Worm (Caenorhabditis elegans) whole organism, L3 larva: ENCODE data around the gene H20E11.1.

Source experiments
- ZK546.5 ChIP-seq: sonication (generic microtip); optimal IDR thresholded peaks from 2 replicates; lab custom pipeline; 2017; ENCODE audit warnings: missing biosample characterization, missing genetic modification characterization
- ceh-16 ChIP-seq: sonication (generic microtip); optimal IDR thresholded peaks from 2 replicates; lab custom pipeline; 2017; ENCODE audit warnings: missing biosample characterization, missing genetic modification characterization
- ceh-28 ChIP-seq: fragments of 150-350 bp; optimal IDR thresholded peaks from 2 replicates; lab custom pipeline; 2014; ENCODE audit warnings: missing biosample characterization, missing genetic modification reagents, missing genetic modification characterization
- ceh-9 ChIP-seq: sonication (generic microtip); optimal IDR thresholded peaks from 2 replicates; lab custom pipeline; 2018; ENCODE audit warnings: missing biosample characterization, missing genetic modification characterization
- daf-12 ChIP-seq: fragments of 150-350 bp; optimal IDR thresholded peaks from 2 replicates; lab custom pipeline; 2014; ENCODE audit warnings: missing biosample characterization, missing genetic modification reagents, missing genetic modification characterization
- egl-27 ChIP-seq: sonication (generic microtip); optimal IDR thresholded peaks from 4 replicates; lab custom pipeline; 2017; ENCODE audit warnings: missing biosample characterization, missing genetic modification reagents, missing genetic modification characterization
- elt-1 ChIP-seq: fragments of 150-350 bp; optimal IDR thresholded peaks from 2 replicates; lab custom pipeline; 2014; ENCODE audit warnings: missing biosample characterization, missing genetic modification characterization
- elt-2 ChIP-seq: sonication (generic microtip); optimal IDR thresholded peaks from 2 replicates; lab custom pipeline; 2016; ENCODE audit warnings: missing genetic modification reagents, mild to moderate bottlenecking, missing genetic modification characterization, missing compliant biosample characterization
- elt-3 ChIP-seq, 3 experiments: fragments of 150-350 bp in 1 of 3; sonication (generic microtip) in 2 of 3; optimal IDR thresholded peaks; 2 replicates in 2 of 3; 4 replicates in 1 of 3; lab custom pipeline; 2014 to 2017; ENCODE audit warnings: missing biosample characterization in 3 of 3, missing genetic modification characterization in 3 of 3
- fkh-10 ChIP-seq: sonication (generic microtip); optimal IDR thresholded peaks from 2 replicates; lab custom pipeline; 2017; ENCODE audit warnings: missing biosample characterization, missing genetic modification reagents, missing genetic modification characterization
- fos-1 ChIP-seq: fragments of 150-350 bp; optimal IDR thresholded peaks from 2 replicates; lab custom pipeline; 2014; ENCODE audit warnings: missing biosample characterization, missing genetic modification characterization
- hmg-11 ChIP-seq: sonication (generic microtip); optimal IDR thresholded peaks from 2 replicates; lab custom pipeline; 2016; ENCODE audit warnings: missing genetic modification characterization, missing compliant biosample characterization
- jun-1 ChIP-seq: fragments of 150-350 bp; optimal IDR thresholded peaks from 2 replicates; lab custom pipeline; 2014; ENCODE audit warnings: missing biosample characterization, missing genetic modification reagents, missing genetic modification characterization
- lin-15B ChIP-seq: fragments of 150-350 bp; optimal IDR thresholded peaks from 2 replicates; lab custom pipeline; 2014; ENCODE audit warnings: missing biosample characterization, missing genetic modification characterization
- lin-39 ChIP-seq: fragments of 150-350 bp; optimal IDR thresholded peaks from 2 replicates; lab custom pipeline; 2018; ENCODE audit warnings: missing biosample characterization, missing genetic modification reagents, missing genetic modification characterization
- mml-1 ChIP-seq: fragments of 150-350 bp; sonication (generic microtip); optimal IDR thresholded peaks from 3 replicates; lab custom pipeline; 2014; ENCODE audit warnings: missing biosample characterization, missing genetic modification characterization
- nfya-1 ChIP-seq: sonication (generic microtip); optimal IDR thresholded peaks from 2 replicates; lab custom pipeline; 2017; ENCODE audit warnings: missing genetic modification characterization, mild to moderate bottlenecking, missing compliant biosample characterization, antibody characterized with exemption, moderate library complexity; ENCODE audit not compliant: insufficient read depth
- nhr-11 ChIP-seq: fragments of 150-350 bp; optimal IDR thresholded peaks from 2 replicates; lab custom pipeline; 2014; ENCODE audit warnings: missing biosample characterization, missing genetic modification characterization
- nhr-12 ChIP-seq: fragments of 150-350 bp; optimal IDR thresholded peaks from 2 replicates; lab custom pipeline; 2014; ENCODE audit warnings: missing biosample characterization, missing genetic modification characterization
- nhr-23 ChIP-seq: fragments of 150-350 bp; optimal IDR thresholded peaks from 2 replicates; lab custom pipeline; 2014; ENCODE audit warnings: missing biosample characterization, missing genetic modification reagents, missing genetic modification characterization
- nhr-25 ChIP-seq: sonication (generic microtip); optimal IDR thresholded peaks from 2 replicates; lab custom pipeline; 2017; ENCODE audit warnings: missing biosample characterization, missing genetic modification characterization
- nhr-28 ChIP-seq: fragments of 150-350 bp; optimal IDR thresholded peaks from 2 replicates; lab custom pipeline; 2014; ENCODE audit warnings: missing biosample characterization, missing genetic modification characterization
- nhr-67 ChIP-seq: fragments of 150-350 bp; optimal IDR thresholded peaks from 2 replicates; lab custom pipeline; 2014; ENCODE audit warnings: missing biosample characterization, missing genetic modification characterization
- nhr-77 ChIP-seq: fragments of 150-350 bp; optimal IDR thresholded peaks from 2 replicates; lab custom pipeline; 2014; ENCODE audit warnings: missing biosample characterization, missing genetic modification characterization
- pqm-1 ChIP-seq: fragments of 150-350 bp; optimal IDR thresholded peaks from 2 replicates; lab custom pipeline; 2017; ENCODE audit warnings: missing biosample characterization, missing genetic modification characterization, inconsistent platforms
- sea-2 ChIP-seq: fragments of 150-350 bp; sonication (generic microtip); optimal IDR thresholded peaks from 4 replicates; lab custom pipeline; 2014; ENCODE audit warnings: missing biosample characterization, missing genetic modification reagents, missing genetic modification characterization
- skn-1 ChIP-seq: fragments of 150-350 bp; optimal IDR thresholded peaks from 2 replicates; lab custom pipeline; 2014; ENCODE audit warnings: missing biosample characterization, missing genetic modification characterization
- tbx-2 ChIP-seq: sonication (generic microtip); optimal IDR thresholded peaks from 2 replicates; lab custom pipeline; 2016; ENCODE audit warnings: mild to moderate bottlenecking, missing genetic modification characterization, missing compliant biosample characterization
- unc-62 ChIP-seq: fragments of 150-350 bp; sonication (generic microtip); optimal IDR thresholded peaks from 4 replicates; lab custom pipeline; 2014; ENCODE audit warnings: missing biosample characterization, missing genetic modification reagents, missing genetic modification characterization
- zag-1 ChIP-seq: fragments of 150-350 bp; optimal IDR thresholded peaks from 2 replicates; lab custom pipeline; 2014; ENCODE audit warnings: missing biosample characterization, missing genetic modification characterization
- ztf-11 ChIP-seq: fragments of 150-350 bp; optimal IDR thresholded peaks from 2 replicates; lab custom pipeline; 2014; ENCODE audit warnings: missing biosample characterization, missing genetic modification characterization
- ztf-4 ChIP-seq: fragments of 150-350 bp; optimal IDR thresholded peaks from 2 replicates; lab custom pipeline; 2014; ENCODE audit warnings: missing biosample characterization, missing genetic modification characterization

The H20E11.1 gene

DNA sequence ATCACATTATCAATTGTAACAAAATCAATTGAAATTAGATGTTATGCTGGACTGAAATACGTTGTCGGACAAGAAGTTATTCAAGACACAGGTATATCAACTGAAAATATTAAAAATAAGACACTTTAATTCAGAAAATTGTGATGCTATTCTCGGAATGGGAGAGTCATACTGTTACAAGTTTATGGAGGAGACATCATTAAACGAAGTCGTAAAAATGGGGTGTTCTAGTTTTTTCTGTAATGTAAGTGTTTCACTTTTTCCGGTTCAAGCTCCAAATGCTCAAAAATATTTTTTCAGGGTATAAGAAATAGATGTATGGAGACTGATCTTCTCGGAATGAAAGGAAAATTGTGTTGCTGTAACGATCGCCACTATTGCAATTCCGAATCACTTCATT is 25.1 kb upstream of the H20E11.1 start, which contains the start of gene C17H12.37:
Gene C17H12.37, plus strand, starts transcription at position 301 of the 400 bp plus-strand sequence.
- TF ChIP-seq elt-1 (tag; lab: Kevin White, UChicago), result no peak
- TF ChIP-seq elt-2 (tag; lab: Kevin White, UChicago), result peak; percentile 5
- no peak for TF ChIP-seq nhr-67
- TF ChIP-seq sea-2, result no peak
- no peak for TF ChIP-seq elt-3 (tag; optimal IDR thresholded peaks at IDR 0.05; lab: Kevin White, UChicago)
- no peak for TF ChIP-seq nhr-25

DNA sequence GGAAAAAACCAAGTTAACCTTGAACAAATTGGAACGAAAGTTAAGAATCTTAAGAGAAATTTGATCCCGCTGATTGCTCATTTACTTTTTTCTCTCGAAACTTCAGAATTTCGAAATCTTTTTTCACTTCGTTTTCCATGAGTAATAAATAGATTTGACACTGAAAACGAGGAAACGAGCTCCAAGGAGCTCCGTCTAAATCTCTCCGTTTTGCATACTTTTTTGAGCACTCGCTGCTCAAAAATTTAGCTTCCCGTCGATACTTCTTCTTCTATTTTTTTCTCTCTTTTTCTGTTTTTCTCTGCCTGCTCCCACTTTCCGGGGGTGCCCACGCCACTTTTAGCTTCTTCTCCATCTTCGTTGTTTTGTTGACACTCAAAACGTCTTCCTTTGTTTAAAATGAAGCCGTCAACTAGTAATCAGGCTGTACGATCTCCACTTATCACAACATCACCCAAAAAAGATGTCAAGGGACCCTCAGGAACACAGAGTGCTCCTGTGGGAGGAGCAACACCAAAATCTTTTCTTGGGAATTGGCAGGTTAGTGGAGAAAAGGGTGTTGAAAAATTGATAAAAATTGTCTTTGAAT is 23.4 kb upstream of the H20E11.1 start, which contains the start of gene C17H12.10:
Gene C17H12.10, plus strand, starts transcription at position 325 of the 589 bp plus-strand sequence.
- peak; percentile 41 for TF ChIP-seq fkh-10 (GFP tag; lab: Kevin White, UChicago)
- no peak for TF ChIP-seq egl-27
- peak; percentile 67 for TF ChIP-seq lin-39 (tag; lab: Kevin White, UChicago)
- peak; percentile 54 for TF ChIP-seq nfya-1 (tag; lab: Kevin White, UChicago)
- peak; percentile 3 for TF ChIP-seq hmg-11
- TF ChIP-seq daf-12 (tag; lab: Kevin White, UChicago), result no peak
- TF ChIP-seq elt-1 (tag; lab: Kevin White, UChicago), result peak; percentile 71
- TF ChIP-seq lin-15B (tag; lab: Kevin White, UChicago), result peak; percentile 28

DNA sequence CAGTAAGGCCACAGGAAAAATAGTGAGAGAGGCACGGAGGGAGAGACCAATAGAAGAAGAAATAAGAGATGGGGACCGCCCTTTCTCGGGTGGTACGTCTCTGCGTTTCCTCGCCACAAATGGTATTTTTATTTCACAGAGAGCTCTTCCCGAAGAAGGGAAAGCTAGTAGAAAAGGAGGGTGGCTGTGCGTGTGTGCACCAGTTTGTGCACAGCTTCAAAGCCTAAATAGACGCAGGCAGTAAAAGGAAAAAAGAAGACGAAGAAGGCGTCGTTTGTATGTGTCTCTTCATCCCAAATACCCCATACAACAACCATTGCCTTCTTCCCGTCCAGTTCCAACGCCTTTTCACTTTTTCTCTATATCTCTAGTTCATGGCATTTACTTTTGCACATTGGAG is 20.2 kb upstream of the H20E11.1 start:
- TF ChIP-seq daf-12 (tag; lab: Kevin White, UChicago), result no peak
- TF ChIP-seq lin-39 (tag; lab: Kevin White, UChicago), result peak; percentile 74
- peak; percentile 42 for TF ChIP-seq tbx-2 (tag; lab: Kevin White, UChicago)
- peak; percentile 8 for TF ChIP-seq skn-1 (tag; lab: Kevin White, UChicago)
- TF ChIP-seq nhr-12 (tag; lab: Kevin White, UChicago), result no peak
- no peak for TF ChIP-seq jun-1 (tag; lab: Kevin White, UChicago)
- peak; percentile 76 for TF ChIP-seq nfya-1 (tag; lab: Kevin White, UChicago)
- peak; percentile 97 for TF ChIP-seq hmg-11
- no peak for TF ChIP-seq elt-1 (tag; lab: Kevin White, UChicago)
- TF ChIP-seq ceh-28 (tag; lab: Kevin White, UChicago), result peak; percentile 16
- peak; percentile 64 for TF ChIP-seq fkh-10 (GFP tag; lab: Kevin White, UChicago)
- no peak for TF ChIP-seq ztf-11 (tag; lab: Kevin White, UChicago)
- peak; percentile 37 for TF ChIP-seq lin-15B (tag; lab: Kevin White, UChicago)
- no peak for TF ChIP-seq mml-1
- no peak for TF ChIP-seq ceh-9 (tag; lab: Kevin White, UChicago)
- TF ChIP-seq nhr-67, result no peak
- no peak for TF ChIP-seq ceh-16
- no peak for TF ChIP-seq nhr-11
- no peak for TF ChIP-seq ztf-4 (tag; lab: Kevin White, UChicago)
- no peak for TF ChIP-seq nhr-25
- no peak for TF ChIP-seq zag-1 (tag; lab: Kevin White, UChicago)
- TF ChIP-seq ZK546.5 (tag; lab: Kevin White, UChicago), result no peak

DNA sequence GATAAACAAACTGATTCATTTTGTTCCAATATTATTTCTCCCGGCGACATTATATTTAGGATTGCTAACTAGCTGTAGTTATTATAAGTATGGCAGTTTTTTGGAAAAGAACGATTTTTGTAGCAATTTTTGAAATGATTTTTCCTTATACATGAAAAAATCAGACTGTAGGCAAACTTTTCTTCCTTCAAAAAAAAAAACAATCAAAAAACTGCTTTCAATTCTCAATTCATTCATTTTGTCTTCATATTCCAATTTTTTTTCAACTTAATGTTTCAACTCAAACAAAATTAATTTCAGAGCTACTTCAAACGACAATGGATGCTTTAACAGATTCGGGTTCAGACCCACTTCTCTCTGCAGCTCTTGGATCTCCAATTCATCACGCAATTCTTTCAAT is 18.1 kb upstream of the H20E11.1 start, which contains the start of gene ceh-48:
Gene ceh-48, plus strand, starts transcription at position 301 of the 400 bp plus-strand sequence.
- TF ChIP-seq elt-1 (tag; lab: Kevin White, UChicago) (no peak), elt-2 (tag; lab: Kevin White, UChicago) (no peak), tbx-2 (tag; lab: Kevin White, UChicago) (no peak), nhr-23 (tag; lab: Kevin White, UChicago) (no peak), nhr-77 (tag; lab: Kevin White, UChicago) (no peak)
- TF ChIP-seq, all 47 proteins: peak for 0

DNA sequence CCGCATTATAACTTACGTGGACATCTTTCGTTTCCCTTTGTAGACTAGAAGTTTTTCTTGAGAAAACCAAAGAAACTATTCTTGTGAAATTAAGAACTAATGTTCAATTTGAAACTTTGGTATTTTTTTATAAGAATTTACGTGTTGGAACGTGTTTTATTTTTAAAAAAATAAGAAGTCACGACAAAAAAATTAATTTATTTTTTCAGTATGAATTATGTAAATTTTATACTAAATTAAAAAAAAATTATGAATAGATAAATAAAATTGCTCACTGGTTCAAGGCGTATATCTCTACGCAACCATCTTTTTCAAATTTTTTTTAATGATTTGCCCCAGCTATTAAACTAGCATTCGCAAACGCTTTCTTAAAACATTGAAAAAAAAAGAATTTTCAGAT is 12.4 kb upstream of the H20E11.1 start, which contains the start of gene C17H12.5:
Gene C17H12.5, minus strand, starts transcription at position 101 of the 400 bp plus-strand sequence.
- TF ChIP-seq ceh-9 (tag; lab: Kevin White, UChicago) (no peak), nhr-12 (tag; lab: Kevin White, UChicago) (no peak), elt-1 (tag; lab: Kevin White, UChicago) (no peak), nhr-28 (tag; lab: Kevin White, UChicago) (no peak), zag-1 (tag; lab: Kevin White, UChicago) (no peak), skn-1 (tag; lab: Kevin White, UChicago) (no peak)
- TF ChIP-seq, all 47 proteins: peak for 0

DNA sequence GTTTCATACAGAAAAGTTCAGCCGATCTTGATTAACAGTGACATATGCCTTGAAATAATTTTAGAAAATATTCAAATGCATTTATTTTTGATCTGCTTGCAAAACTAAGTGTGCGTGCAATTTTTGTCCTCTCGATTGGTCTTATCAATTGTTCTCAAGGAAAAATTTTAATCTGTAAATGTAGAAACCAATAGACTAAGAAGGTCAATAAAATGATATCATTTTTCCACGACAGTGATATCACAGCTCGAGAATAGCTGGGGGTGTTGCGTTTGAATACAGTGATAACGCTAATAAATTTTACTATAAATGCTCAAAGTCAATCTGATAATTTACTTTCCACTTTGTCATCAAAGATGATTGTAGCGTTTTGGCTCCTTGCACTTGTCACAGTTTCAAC is 11.6 kb upstream of the H20E11.1 start, which contains the start of gene C17H12.8:
Gene C17H12.8, plus strand, starts transcription at position 335 of the 400 bp plus-strand sequence.
- peak; percentile 55 for TF ChIP-seq pqm-1 (tag; lab: Kevin White, UChicago)
- peak; percentile 86 for TF ChIP-seq elt-2 (tag; lab: Kevin White, UChicago)
- TF ChIP-seq hmg-11, result no peak
- TF ChIP-seq egl-27, result no peak
- no peak for TF ChIP-seq fos-1 (tag; lab: Kevin White, UChicago)
- no peak for TF ChIP-seq unc-62 (GFP tag; lab: Kevin White, UChicago)
